Worm (Caenorhabditis elegans) whole organism, L4 larva: Measurements from ENCODE around the gene vps-15.

Source experiments
- dve-1 ChIP-seq: sonication (generic microtip); optimal IDR thresholded peaks from 2 replicates; lab custom pipeline; 2017; ENCODE audit warnings: antibody characterized with exemption, mild to moderate bottlenecking, missing genetic modification characterization, missing compliant biosample characterization; ENCODE audit not compliant: insufficient read depth
- nhr-11 ChIP-seq: fragments of 150-350 bp; optimal IDR thresholded peaks from 2 replicates; lab custom pipeline; 2014; ENCODE audit warnings: missing biosample characterization, missing genetic modification characterization
- nhr-77 ChIP-seq: fragments of 150-350 bp; optimal IDR thresholded peaks from 2 replicates; lab custom pipeline; 2014; ENCODE audit warnings: missing biosample characterization, missing genetic modification characterization
- pqm-1 ChIP-seq: sonication (generic microtip); optimal IDR thresholded peaks from 2 replicates; lab custom pipeline; 2017; ENCODE audit warnings: missing biosample characterization, missing genetic modification characterization

DNA sequence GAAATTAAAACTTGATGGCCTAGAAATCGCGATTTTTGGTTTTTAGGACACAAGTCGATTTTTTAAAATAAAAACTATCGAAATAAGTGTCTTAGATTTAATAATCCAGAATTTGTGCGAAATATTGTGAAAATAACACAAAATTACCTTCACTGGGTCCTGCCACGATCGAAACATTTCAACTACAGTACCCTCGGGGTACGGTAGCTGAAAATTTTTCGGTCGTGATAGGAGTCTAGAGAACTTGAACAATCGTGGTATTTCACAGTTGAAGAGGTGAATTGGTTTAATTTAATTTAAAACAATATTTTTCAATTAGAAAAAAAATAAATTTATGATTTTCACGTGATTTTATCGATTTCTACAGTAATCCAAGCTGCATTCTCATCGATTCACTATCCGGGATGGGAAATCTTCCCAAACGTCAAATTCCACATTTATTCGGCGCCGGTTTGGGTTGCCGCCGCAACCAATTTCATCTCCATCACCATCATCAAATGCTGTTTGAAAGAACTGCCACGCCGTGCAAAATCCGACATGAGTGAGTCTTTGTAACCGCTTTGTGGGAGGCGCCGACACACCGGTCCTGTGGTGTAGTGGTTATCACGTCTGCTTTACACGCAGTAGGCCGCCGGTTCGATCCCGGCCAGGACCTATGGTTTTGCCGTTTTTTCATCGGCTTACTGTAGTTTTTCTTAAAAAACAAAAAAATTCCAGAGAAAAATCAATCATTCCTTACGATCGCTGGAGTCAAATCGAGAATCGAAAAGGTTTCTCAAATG, 43.3 kb upstream of the vps-15 start:
- TF ChIP-seq pqm-1 (no peak), dve-1 (tag; lab: Kevin White, UChicago) (peak; percentile 39), nhr-77 (no peak), nhr-11 (tag; lab: Kevin White, UChicago) (no peak)
